In genomic region chr2L:10428528-10428927, dm6 we compare ENCODE assay signal across 1 fruit fly cellular context.
TF ChIP-seq lines count a peak whose summit lies in the region.

TSS of gene CG5188 (plus strand) at chr2L:10428829.

TF ChIP-seq in whole organism, embryonic, 481 proteins besides CTCF, POLR2A, EP300 and RAD21 (continued from another document and continues in another):
- TF ChIP-seq CG6654 (GFP tag; optimal IDR thresholded peaks at IDR 0.05; lab: Kevin White, UChicago): no peak
- TF ChIP-seq Dad (GFP tag; optimal IDR thresholded peaks at IDR 0.05; lab: Kevin White, UChicago): no peak
- TF ChIP-seq Chrac-16 (GFP tag; optimal IDR thresholded peaks at IDR 0.05; lab: Kevin White, UChicago): peak; percentile 19
- TF ChIP-seq CG16863 (GFP tag; optimal IDR thresholded peaks at IDR 0.05; lab: Kevin White, UChicago): no peak
- no peak for TF ChIP-seq Blimp-1 (GFP tag; optimal IDR thresholded peaks at IDR 0.05; lab: Kevin White, UChicago)
- TF ChIP-seq stc (GFP tag; IDR thresholded peaks at IDR 0.05; lab: Robert Waterston, UW): peak; percentile 62; the same call in 1 of the 2 replicates
- TF ChIP-seq Atf6 (GFP tag; IDR thresholded peaks at IDR 0.05; lab: Robert Waterston, UW): peak; percentile 41; the same call in 1 of the 2 replicates
- TF ChIP-seq exex (tag; optimal IDR thresholded peaks at IDR 0.05; lab: Kevin White, UChicago): no peak
- peak; percentile 99 for TF ChIP-seq CG8388 (GFP tag; optimal IDR thresholded peaks at IDR 0.05; lab: Kevin White, UChicago)
- no peak for TF ChIP-seq gcm2 (GFP tag; optimal IDR thresholded peaks at IDR 0.05; lab: Kevin White, UChicago)
- TF ChIP-seq wek (GFP tag; optimal IDR thresholded peaks at IDR 0.05; lab: Kevin White, UChicago): peak; percentile 98
- no peak for TF ChIP-seq hb (GFP tag; IDR thresholded peaks at IDR 0.05; lab: Robert Waterston, UW; ENCODE audit: partially characterized antibody)
- no peak for TF ChIP-seq CG6813 (GFP tag; optimal IDR thresholded peaks at IDR 0.05; lab: Kevin White, UChicago)
- no peak for TF ChIP-seq psq (GFP tag; optimal IDR thresholded peaks at IDR 0.05; lab: Kevin White, UChicago)
- no peak for TF ChIP-seq pan (optimal IDR thresholded peaks at IDR 0.05; lab: Kevin White, UChicago)
- TF ChIP-seq pan (GFP tag; optimal IDR thresholded peaks at IDR 0.05 in 1 of 2, IDR thresholded peaks at IDR 0.05 in 1 of 2): peak in 1 of 2 experiments; percentile 66
- TF ChIP-seq CG7928 (GFP tag; optimal IDR thresholded peaks at IDR 0.05; lab: Kevin White, UChicago): no peak
- TF ChIP-seq lola (GFP tag; optimal IDR thresholded peaks at IDR 0.05; lab: Kevin White, UChicago): peak in 1 of 3 experiments; percentile 37
- TF ChIP-seq CG17612 (GFP tag; IDR thresholded peaks at IDR 0.05; lab: Robert Waterston, UW): no peak
- peak; percentile 52 for TF ChIP-seq CG10979 (tag; optimal IDR thresholded peaks at IDR 0.05; lab: Kevin White, UChicago)
- no peak for TF ChIP-seq fd64A (GFP tag; optimal IDR thresholded peaks at IDR 0.05; lab: Kevin White, UChicago)
- no peak for TF ChIP-seq CG5180 (GFP tag; optimal IDR thresholded peaks at IDR 0.05; lab: Kevin White, UChicago)
- no peak; the same call in 1 of the 2 replicates for TF ChIP-seq GATAe (GFP tag; conservative IDR thresholded peaks at IDR 0.05; lab: Robert Waterston, UW)
- TF ChIP-seq Hr39 (optimal IDR thresholded peaks at IDR 0.05; lab: Kevin White, UChicago): no peak
- peak; percentile 3 for TF ChIP-seq CG13123 (GFP tag; optimal IDR thresholded peaks at IDR 0.05; lab: Kevin White, UChicago)
- no peak for TF ChIP-seq fu2 (GFP tag; optimal IDR thresholded peaks at IDR 0.05; lab: Kevin White, UChicago)
- no peak for TF ChIP-seq Poxn (GFP tag; IDR thresholded peaks at IDR 0.05; lab: Robert Waterston, UW)
- no peak for TF ChIP-seq BtbVII (GFP tag; optimal IDR thresholded peaks at IDR 0.05; lab: Kevin White, UChicago)
- TF ChIP-seq Xbp1 (GFP tag; optimal IDR thresholded peaks at IDR 0.05; lab: Kevin White, UChicago): peak; percentile 57
- peak; percentile 62; the same call in 1 of the 2 replicates for TF ChIP-seq CG9932 (GFP tag; IDR thresholded peaks at IDR 0.05; lab: Robert Waterston, UW)
- TF ChIP-seq Lpt (GFP tag; optimal IDR thresholded peaks at IDR 0.05; lab: Kevin White, UChicago): no peak
- no peak for TF ChIP-seq pb (GFP tag; optimal IDR thresholded peaks at IDR 0.05; lab: Kevin White, UChicago)
- peak; percentile 19 for TF ChIP-seq CG4617 (GFP tag; optimal IDR thresholded peaks at IDR 0.05; lab: Kevin White, UChicago; ENCODE audit: borderline replicate concordance)
- TF ChIP-seq h (optimal IDR thresholded peaks at IDR 0.05; lab: Kevin White, UChicago): no peak
- TF ChIP-seq CG32772 (GFP tag; IDR thresholded peaks at IDR 0.05; lab: Robert Waterston, UW): no peak
- no peak for TF ChIP-seq ro (GFP tag; IDR thresholded peaks at IDR 0.05; lab: Robert Waterston, UW)
- peak; percentile 82 for TF ChIP-seq row (GFP tag; IDR thresholded peaks at IDR 0.05; lab: Robert Waterston, UW)
- TF ChIP-seq Dfd (GFP tag; optimal IDR thresholded peaks at IDR 0.05; lab: Kevin White, UChicago): no peak
- TF ChIP-seq CG2202 (tag; optimal IDR thresholded peaks at IDR 0.05; lab: Kevin White, UChicago): no peak
- TF ChIP-seq CG14710 (tag; optimal IDR thresholded peaks at IDR 0.05; lab: Kevin White, UChicago): peak; percentile 42
- peak; percentile 54 for TF ChIP-seq Dek (tag; optimal IDR thresholded peaks at IDR 0.05; lab: Kevin White, UChicago)
- no peak for TF ChIP-seq Opbp (GFP tag; IDR thresholded peaks at IDR 0.05; lab: Robert Waterston, UW; ENCODE audit: partially characterized antibody)
- no peak for TF ChIP-seq Doc3 (GFP tag; IDR thresholded peaks at IDR 0.05; lab: Robert Waterston, UW; ENCODE audit: partially characterized antibody)
- TF ChIP-seq CG13296 (GFP tag; optimal IDR thresholded peaks at IDR 0.05; lab: Kevin White, UChicago): peak; percentile 34
- no peak for TF ChIP-seq CG14860 (GFP tag; IDR thresholded peaks at IDR 0.05; lab: Robert Waterston, UW; ENCODE audit: partially characterized antibody)
- TF ChIP-seq CG14050 (GFP tag; IDR thresholded peaks at IDR 0.05; lab: Robert Waterston, UW): no peak
- TF ChIP-seq slbo (GFP tag; IDR thresholded peaks at IDR 0.05; lab: Robert Waterston, UW): peak; percentile 67
- TF ChIP-seq CG1603 (tag; optimal IDR thresholded peaks at IDR 0.05; lab: Kevin White, UChicago): peak; percentile 28
- no peak for TF ChIP-seq en (GFP tag; optimal IDR thresholded peaks at IDR 0.05; lab: Kevin White, UChicago)
- no peak for TF ChIP-seq org-1 (GFP tag; optimal IDR thresholded peaks at IDR 0.05; lab: Kevin White, UChicago)
- peak; percentile 14 for TF ChIP-seq oc (tag; optimal IDR thresholded peaks at IDR 0.05; lab: Kevin White, UChicago)
- TF ChIP-seq MBD-R2 (GFP tag; IDR thresholded peaks at IDR 0.05; lab: Robert Waterston, UW): peak; percentile 75; the same call in 1 of the 2 replicates
- TF ChIP-seq Ravus (GFP tag; IDR thresholded peaks at IDR 0.05; lab: Robert Waterston, UW): no peak
- TF ChIP-seq crc (GFP tag; optimal IDR thresholded peaks at IDR 0.05; lab: Kevin White, UChicago): no peak
- TF ChIP-seq pum (GFP tag; optimal IDR thresholded peaks at IDR 0.05; lab: Kevin White, UChicago): no peak
- no peak for TF ChIP-seq luna (GFP tag; optimal IDR thresholded peaks at IDR 0.05; lab: Kevin White, UChicago)
- no peak for TF ChIP-seq Atf-2 (GFP tag; optimal IDR thresholded peaks at IDR 0.05; lab: Kevin White, UChicago)
- TF ChIP-seq Mes4 (GFP tag; optimal IDR thresholded peaks at IDR 0.05; lab: Kevin White, UChicago): no peak
- TF ChIP-seq CHES-1-like (GFP tag; optimal IDR thresholded peaks at IDR 0.05; lab: Kevin White, UChicago): peak; percentile 20
- TF ChIP-seq CG4404 (GFP tag; IDR thresholded peaks at IDR 0.05; lab: Robert Waterston, UW): no peak
- no peak for TF ChIP-seq Ptx1 (GFP tag; IDR thresholded peaks at IDR 0.05; lab: Robert Waterston, UW)
- no peak for TF ChIP-seq Adf1 (GFP tag; IDR thresholded peaks at IDR 0.05; lab: Robert Waterston, UW)
- peak; percentile 13 for TF ChIP-seq jumu (GFP tag; optimal IDR thresholded peaks at IDR 0.05; lab: Kevin White, UChicago)
- TF ChIP-seq nau (GFP tag; optimal IDR thresholded peaks at IDR 0.05; lab: Kevin White, UChicago): peak; percentile 10
- TF ChIP-seq CG2712 (tag; optimal IDR thresholded peaks at IDR 0.05; lab: Kevin White, UChicago): peak; percentile 65
- no peak for TF ChIP-seq HLH54F (GFP tag; optimal IDR thresholded peaks at IDR 0.05; lab: Kevin White, UChicago)
- TF ChIP-seq CG8281 (tag; optimal IDR thresholded peaks at IDR 0.05; lab: Kevin White, UChicago): no peak
- no peak for TF ChIP-seq gsb (GFP tag; IDR thresholded peaks at IDR 0.05; lab: Robert Waterston, UW)
- TF ChIP-seq CG11398 (GFP tag; optimal IDR thresholded peaks at IDR 0.05; lab: Kevin White, UChicago): no peak
- no peak for TF ChIP-seq CG12236 (GFP tag; optimal IDR thresholded peaks at IDR 0.05; lab: Kevin White, UChicago)
- no peak for TF ChIP-seq fd102C (GFP tag; optimal IDR thresholded peaks at IDR 0.05; lab: Kevin White, UChicago)
- TF ChIP-seq CG11093 (GFP tag; IDR thresholded peaks at IDR 0.05; lab: Robert Waterston, UW): no peak
- no peak for TF ChIP-seq chif (GFP tag; optimal IDR thresholded peaks at IDR 0.05; lab: Kevin White, UChicago)
- peak; percentile 67 for TF ChIP-seq CG12391 (tag; optimal IDR thresholded peaks at IDR 0.05; lab: Kevin White, UChicago)
- TF ChIP-seq Elba2 (GFP tag; optimal IDR thresholded peaks at IDR 0.05; lab: Kevin White, UChicago): no peak
- peak; percentile 67 for TF ChIP-seq CG2678 (tag; optimal IDR thresholded peaks at IDR 0.05; lab: Kevin White, UChicago)
- no peak for TF ChIP-seq CG6854 (GFP tag; optimal IDR thresholded peaks at IDR 0.05; lab: Kevin White, UChicago)
- TF ChIP-seq sc (optimal IDR thresholded peaks at IDR 0.05; lab: Kevin White, UChicago): no peak
- TF ChIP-seq sc (GFP tag; optimal IDR thresholded peaks at IDR 0.05; lab: Kevin White, UChicago): no peak
- peak; percentile 53 for TF ChIP-seq Fer3 (tag; optimal IDR thresholded peaks at IDR 0.05; lab: Kevin White, UChicago)
- peak; percentile 50 for TF ChIP-seq CG12659 (GFP tag; optimal IDR thresholded peaks at IDR 0.05; lab: Kevin White, UChicago)
- peak; percentile 17; the same call in 1 of the 3 replicates for TF ChIP-seq tgo (GFP tag; IDR thresholded peaks at IDR 0.05; lab: Robert Waterston, UW)
- TF ChIP-seq CG30403 (GFP tag; optimal IDR thresholded peaks at IDR 0.05; lab: Kevin White, UChicago): peak; percentile 50
- no peak for TF ChIP-seq CG8944 (GFP tag; optimal IDR thresholded peaks at IDR 0.05; lab: Kevin White, UChicago)
- no peak for TF ChIP-seq gro (GFP tag; optimal IDR thresholded peaks at IDR 0.05; lab: Kevin White, UChicago)
- peak; percentile 66; the same call in 1 of the 3 replicates for TF ChIP-seq Dbx (GFP tag; IDR thresholded peaks at IDR 0.05; lab: Robert Waterston, UW)
- peak; percentile 33 for TF ChIP-seq ind (GFP tag; optimal IDR thresholded peaks at IDR 0.05; lab: Kevin White, UChicago)
- no peak for TF ChIP-seq tll (GFP tag; optimal IDR thresholded peaks at IDR 0.05; lab: Kevin White, UChicago)
- peak; percentile 68 for TF ChIP-seq CG17829 (tag; optimal IDR thresholded peaks at IDR 0.05; lab: Kevin White, UChicago)
- peak; percentile 17 for TF ChIP-seq fd96Cb (tag; optimal IDR thresholded peaks at IDR 0.05; lab: Kevin White, UChicago)
- TF ChIP-seq CG11723 (GFP tag; optimal IDR thresholded peaks at IDR 0.05; lab: Kevin White, UChicago): no peak
- no peak for TF ChIP-seq emc (GFP tag; optimal IDR thresholded peaks at IDR 0.05; lab: Kevin White, UChicago)
- TF ChIP-seq crp (GFP tag; optimal IDR thresholded peaks at IDR 0.05; lab: Kevin White, UChicago): peak in 1 of 2 experiments; percentile 5
- TF ChIP-seq jigr1 (GFP tag; IDR thresholded peaks at IDR 0.05; lab: Robert Waterston, UW): no peak
- TF ChIP-seq Hsf (GFP tag; optimal IDR thresholded peaks at IDR 0.05; lab: Kevin White, UChicago): peak; percentile 27
- peak; percentile 47; the same call in 1 of the 2 replicates for TF ChIP-seq Scr (GFP tag; IDR thresholded peaks at IDR 0.05; lab: Robert Waterston, UW; ENCODE audit: partially characterized antibody)
- TF ChIP-seq E2f1 (GFP tag; IDR thresholded peaks at IDR 0.05; lab: Robert Waterston, UW): no peak
- TF ChIP-seq CG4360 (GFP tag; IDR thresholded peaks at IDR 0.05; lab: Robert Waterston, UW): no peak
- no peak for TF ChIP-seq CG14667 (GFP tag; IDR thresholded peaks at IDR 0.05; lab: Robert Waterston, UW)
- TF ChIP-seq chinmo (GFP tag; IDR thresholded peaks at IDR 0.05; lab: Robert Waterston, UW; ENCODE audit: partially characterized antibody): 0 out of 4 replicates have a peak, but pooled peaks have one; percentile 20
- TF ChIP-seq zen2 (GFP tag; IDR thresholded peaks at IDR 0.05; lab: Robert Waterston, UW; ENCODE audit: partially characterized antibody): peak; percentile 11; the same call in 2 of the 3 replicates
- no peak for TF ChIP-seq CG4730 (GFP tag; IDR thresholded peaks at IDR 0.05; lab: Robert Waterston, UW)
- peak; percentile 40 for TF ChIP-seq CG3281 (GFP tag; optimal IDR thresholded peaks at IDR 0.05; lab: Kevin White, UChicago)
- TF ChIP-seq hkb (optimal IDR thresholded peaks at IDR 0.05; lab: Kevin White, UChicago): no peak
- peak; percentile 61; the same call in 1 of the 2 replicates for TF ChIP-seq hkb (GFP tag; IDR thresholded peaks at IDR 0.05; lab: Robert Waterston, UW)
- no peak for TF ChIP-seq HHEX (GFP tag; optimal IDR thresholded peaks at IDR 0.05; lab: Kevin White, UChicago)
- TF ChIP-seq bsh (GFP tag; optimal IDR thresholded peaks at IDR 0.05; lab: Kevin White, UChicago): peak in 1 of 2 experiments; percentile 48
- TF ChIP-seq grn (GFP tag; optimal IDR thresholded peaks at IDR 0.05; lab: Kevin White, UChicago): no peak
- TF ChIP-seq Sox102F (GFP tag; optimal IDR thresholded peaks at IDR 0.05; lab: Kevin White, UChicago): no peak
- TF ChIP-seq tx (GFP tag; optimal IDR thresholded peaks at IDR 0.05; lab: Kevin White, UChicago): no peak
- peak; percentile 48 for TF ChIP-seq CG17385 (GFP tag; optimal IDR thresholded peaks at IDR 0.05; lab: Kevin White, UChicago)
- TF ChIP-seq Lhr (GFP tag; optimal IDR thresholded peaks at IDR 0.05; lab: Kevin White, UChicago): no peak
- TF ChIP-seq slp2 (GFP tag; optimal IDR thresholded peaks at IDR 0.05; lab: Kevin White, UChicago): no peak
- peak; percentile 47 for TF ChIP-seq caup (GFP tag; optimal IDR thresholded peaks at IDR 0.05; lab: Kevin White, UChicago; ENCODE audit: severe bottlenecking)
- peak; percentile 44 for TF ChIP-seq CG15514 (GFP tag; optimal IDR thresholded peaks at IDR 0.05; lab: Kevin White, UChicago)
- peak; percentile 60 for TF ChIP-seq ssp (GFP tag; IDR thresholded peaks at IDR 0.05; lab: Robert Waterston, UW)
- 0 out of 2 replicates have a peak, but pooled peaks have one; percentile 26 for TF ChIP-seq unc-4 (GFP tag; IDR thresholded peaks at IDR 0.05; lab: Robert Waterston, UW; ENCODE audit: partially characterized antibody)
- TF ChIP-seq B-H1 (GFP tag; IDR thresholded peaks at IDR 0.05; lab: Robert Waterston, UW): no peak; the same call in 2 of the 3 replicates
- no peak for TF ChIP-seq insv (GFP tag; optimal IDR thresholded peaks at IDR 0.05; lab: Kevin White, UChicago)
- no peak for TF ChIP-seq CG33557 (GFP tag; optimal IDR thresholded peaks at IDR 0.05; lab: Kevin White, UChicago)
- TF ChIP-seq trem (tag; optimal IDR thresholded peaks at IDR 0.05; lab: Kevin White, UChicago): peak; percentile 55
- no peak for TF ChIP-seq z (GFP tag; IDR thresholded peaks at IDR 0.05; lab: Robert Waterston, UW)
- TF ChIP-seq Gsc (GFP tag; IDR thresholded peaks at IDR 0.05; lab: Robert Waterston, UW): no peak
- peak; percentile 36; the same call in 1 of the 2 replicates for TF ChIP-seq E2f2 (GFP tag; IDR thresholded peaks at IDR 0.05; lab: Robert Waterston, UW)
- peak; percentile 48 for TF ChIP-seq nerfin-1 (tag; optimal IDR thresholded peaks at IDR 0.05; lab: Kevin White, UChicago)
- no peak for TF ChIP-seq CG15011 (GFP tag; optimal IDR thresholded peaks at IDR 0.05; lab: Kevin White, UChicago)
- TF ChIP-seq sqz (GFP tag; optimal IDR thresholded peaks at IDR 0.05; lab: Kevin White, UChicago): no peak
- no peak for TF ChIP-seq tna (GFP tag; IDR thresholded peaks at IDR 0.05; lab: Robert Waterston, UW; ENCODE audit: partially characterized antibody)
- TF ChIP-seq Dll (GFP tag; IDR thresholded peaks at IDR 0.05; lab: Robert Waterston, UW; ENCODE audit: partially characterized antibody): peak; percentile 35; the same call in 1 of the 4 replicates
- TF ChIP-seq kni (GFP tag; optimal IDR thresholded peaks at IDR 0.05; lab: Kevin White, UChicago): no peak
- no peak for TF ChIP-seq kay (GFP tag; optimal IDR thresholded peaks at IDR 0.05; lab: Kevin White, UChicago)
- peak; percentile 37; the same call in 1 of the 3 replicates for TF ChIP-seq zfh1 (GFP tag; IDR thresholded peaks at IDR 0.05; lab: Robert Waterston, UW)
